Fruit fly (Drosophila melanogaster): ENCODE measurements around the gene Cpr65Az.

dm6 chr3L:6129591-6129990 lies 31.0 kb upstream of the Cpr65Az start:
- TF ChIP-seq pad (GFP tag; optimal IDR thresholded peaks at IDR 0.05) (no peak), Hr96 (GFP tag; optimal IDR thresholded peaks at IDR 0.05) (no peak), Crg-1 (GFP tag; optimal IDR thresholded peaks at IDR 0.05) (no peak)

All from whole organism, adult.